Fruit fly (Drosophila melanogaster): ENCODE results near the gene EMC2B.

The EMC2B gene

DNA sequence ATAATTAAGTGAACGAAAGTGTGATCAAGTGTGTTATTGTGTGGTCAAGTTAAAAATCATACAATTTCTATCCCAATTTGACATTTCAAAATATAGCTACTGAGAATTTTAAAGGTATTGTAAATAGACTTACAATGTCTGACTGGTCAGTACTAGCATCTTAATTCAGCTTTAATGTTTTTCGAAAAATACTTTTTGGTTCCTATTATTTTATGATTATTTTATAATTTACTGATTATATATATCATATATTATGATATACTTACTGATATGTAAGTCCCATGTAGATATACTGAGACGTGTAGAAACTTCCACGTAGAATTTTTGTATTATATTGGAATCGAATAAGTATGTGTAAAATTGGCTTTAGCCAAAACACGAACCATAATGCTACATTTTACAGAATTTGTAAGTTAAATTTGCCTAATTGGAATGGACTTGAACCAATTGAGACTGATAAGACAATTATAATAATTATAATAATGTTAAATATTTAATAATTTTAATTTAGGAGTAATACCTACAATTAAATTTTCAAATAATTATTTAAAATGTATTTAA, 13.9 kb downstream of the EMC2B start, which contains the start of gene Actn3 (continued):
- TF ChIP-seq yki (optimal IDR thresholded peaks at IDR 0.05), result peak; percentile 40
- TF ChIP-seq CG42726 (GFP tag; IDR thresholded peaks at IDR 0.05; ENCODE audit: partially characterized antibody), result 0 out of 2 replicates have a peak, but pooled peaks have one; percentile 38
- peak; percentile 81 for TF ChIP-seq CTCF (GFP tag; optimal IDR thresholded peaks at IDR 0.05)
- peak; percentile 16; the same call in 1 of the 2 replicates for TF ChIP-seq inv (GFP tag; IDR thresholded peaks at IDR 0.05; ENCODE audit: partially characterized antibody)
- peak; percentile 57 for TF ChIP-seq Abd-B (GFP tag; optimal IDR thresholded peaks at IDR 0.05)
- peak; percentile 65 for TF ChIP-seq zen (tag; optimal IDR thresholded peaks at IDR 0.05)
- TF ChIP-seq bbx (GFP tag; IDR thresholded peaks at IDR 0.05; ENCODE audit: partially characterized antibody), result 0 out of 2 replicates have a peak, but pooled peaks have one; percentile 38
- peak; percentile 73 for TF ChIP-seq Bgb (GFP tag; IDR thresholded peaks at IDR 0.05; ENCODE audit: partially characterized antibody)
- peak; percentile 67 for TF ChIP-seq knrl (GFP tag; IDR thresholded peaks at IDR 0.05; ENCODE audit: partially characterized antibody)
- TF ChIP-seq CG18011 (GFP tag; optimal IDR thresholded peaks at IDR 0.05), result no peak
- no peak for TF ChIP-seq fru (optimal IDR thresholded peaks at IDR 0.05)
- TF ChIP-seq CG11085 (GFP tag; IDR thresholded peaks at IDR 0.05), result 0 out of 2 replicates have a peak, but pooled peaks have one; percentile 7
- TF ChIP-seq CG17829 (tag; optimal IDR thresholded peaks at IDR 0.05), result peak; percentile 33
- peak; percentile 67 for TF ChIP-seq HmgZ (tag; optimal IDR thresholded peaks at IDR 0.05)
- TF ChIP-seq CoRest (tag; optimal IDR thresholded peaks at IDR 0.05), result peak; percentile 24
- TF ChIP-seq Awh (GFP tag; IDR thresholded peaks at IDR 0.05), result no peak
- TF ChIP-seq insv (GFP tag; optimal IDR thresholded peaks at IDR 0.05), result peak in 1 of 2 experiments; percentile 100
- TF ChIP-seq chinmo (GFP tag; IDR thresholded peaks at IDR 0.05; ENCODE audit: partially characterized antibody), result no peak
- TF ChIP-seq unc-4 (GFP tag; IDR thresholded peaks at IDR 0.05; ENCODE audit: partially characterized antibody), result no peak
- peak; percentile 48; the same call in 2 of the 3 replicates for TF ChIP-seq CG16813 (GFP tag; IDR thresholded peaks at IDR 0.05; ENCODE audit: partially characterized antibody)
- no peak for TF ChIP-seq CG7928 (GFP tag; optimal IDR thresholded peaks at IDR 0.05)
- TF ChIP-seq CG15479 (GFP tag; optimal IDR thresholded peaks at IDR 0.05), result no peak
- no peak for TF ChIP-seq seq (GFP tag; IDR thresholded peaks at IDR 0.05)
- TF ChIP-seq en (GFP tag; optimal IDR thresholded peaks at IDR 0.05), result no peak

DNA sequence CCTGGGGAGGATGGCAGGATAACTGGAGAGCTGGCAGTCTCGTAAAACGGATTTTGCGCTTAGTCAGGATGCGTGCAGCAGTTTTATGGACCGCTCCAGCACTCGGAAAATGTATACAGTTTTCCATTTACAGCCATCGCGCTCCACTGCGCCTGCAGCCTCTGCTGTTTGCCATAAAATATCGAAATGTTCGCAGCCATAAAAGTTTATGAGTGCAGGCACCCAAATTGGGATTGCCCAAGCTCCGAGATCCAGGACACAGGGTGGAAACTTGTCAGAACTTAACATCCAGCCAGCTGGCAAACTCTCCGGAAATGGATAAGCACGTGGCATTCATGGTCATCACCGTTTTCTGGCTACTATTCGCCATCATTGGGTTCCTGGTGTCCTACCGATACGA, 16.8 kb downstream of the EMC2B start, which contains the start of gene VhaM9.7-d:
TSS of gene VhaM9.7-d (plus strand) at position 301 of the 400 bp plus-strand sequence.
- TF ChIP-seq sens (GFP tag) (peak; percentile 44), zen2 (GFP tag; IDR thresholded peaks at IDR 0.05; ENCODE audit: partially characterized antibody) (no peak), Doc2 (GFP tag; IDR thresholded peaks at IDR 0.05) (no peak), CG8765 (GFP tag; IDR thresholded peaks at IDR 0.05) (no peak), Optix (GFP tag; IDR thresholded peaks at IDR 0.05) (no peak), CG34224 (GFP tag; IDR thresholded peaks at IDR 0.05; ENCODE audit: partially characterized antibody) (no peak), CG3281 (GFP tag; optimal IDR thresholded peaks at IDR 0.05) (no peak), CG2875 (GFP tag; optimal IDR thresholded peaks at IDR 0.05) (no peak), CG10462 (GFP tag; optimal IDR thresholded peaks at IDR 0.05) (no peak), CoRest (tag; optimal IDR thresholded peaks at IDR 0.05) (no peak), CG13775 (GFP tag; optimal IDR thresholded peaks at IDR 0.05) (no peak), CG10565 (GFP tag; optimal IDR thresholded peaks at IDR 0.05) (no peak), CHES-1-like (GFP tag; optimal IDR thresholded peaks at IDR 0.05) (no peak), CG11504 (tag; optimal IDR thresholded peaks at IDR 0.05) (no peak), row (GFP tag; IDR thresholded peaks at IDR 0.05) (no peak), MESR4 (GFP tag; optimal IDR thresholded peaks at IDR 0.05) (no peak), cad (GFP tag; optimal IDR thresholded peaks at IDR 0.05) (peak; percentile 13)
